Worm (Caenorhabditis elegans) whole organism, young adult: ENCODE results near the gene T28B11.1.

Experiments used
- B0035.1 ChIP-seq: sonication (generic microtip); optimal IDR thresholded peaks from 2 replicates; lab custom pipeline; 2016; ENCODE audit warnings: missing genetic modification characterization, mild to moderate bottlenecking, missing compliant biosample characterization, missing genotype, missing genetic modification reagents
- B0261.1 ChIP-seq: sonication (generic microtip); optimal IDR thresholded peaks from 2 replicates; lab custom pipeline; 2016; ENCODE audit warnings: mild to moderate bottlenecking, missing genetic modification characterization, moderate library complexity, missing compliant biosample characterization
- B0336.3 ChIP-seq: fragments of 200-800 bp; sonication (Bioruptor generic); IDR thresholded peaks from 2 replicates; pipeline ENCODE4 v1.3.6; 2022; ENCODE audit warnings: missing genetic modification characterization, missing compliant biosample characterization
- C17E4.6 ChIP-seq: fragments of 200-800 bp; sonication (Bioruptor generic); IDR thresholded peaks from 2 replicates; pipeline ENCODE4 v1.3.6; 2022; ENCODE audit warnings: missing genetic modification reagents, missing genetic modification characterization, missing compliant biosample characterization
- F10E7.11 ChIP-seq: sonication (generic microtip); optimal IDR thresholded peaks from 2 replicates; lab custom pipeline; 2017; ENCODE audit warnings: mild to moderate bottlenecking, missing genetic modification characterization, moderate library complexity, missing compliant biosample characterization
- F49E8.2 ChIP-seq: sonication (generic microtip); optimal IDR thresholded peaks from 3 replicates; lab custom pipeline; 2017; ENCODE audit warnings: missing genetic modification characterization, mild to moderate bottlenecking, missing compliant biosample characterization, antibody characterized with exemption, moderate library complexity; ENCODE audit not compliant: insufficient read depth
- F52B5.7 ChIP-seq: sonication (generic microtip); optimal IDR thresholded peaks from 2 replicates; lab custom pipeline; 2016; ENCODE audit warnings: mild to moderate bottlenecking, missing genetic modification characterization, missing compliant biosample characterization
- T26A5.8 ChIP-seq: sonication (generic microtip); optimal IDR thresholded peaks from 2 replicates; lab custom pipeline; 2016; ENCODE audit warnings: missing genetic modification characterization, missing compliant biosample characterization
- Y56A3A.18 ChIP-seq: fragments of 200-800 bp; sonication (Bioruptor generic); IDR thresholded peaks from 2 replicates; pipeline ENCODE4 v1.3.6; 2022; ENCODE audit warnings: missing genetic modification reagents, missing genetic modification characterization, missing compliant biosample characterization
- Y67H2A.10 ChIP-seq: fragments of 200-800 bp; sonication (Bioruptor generic); conservative IDR thresholded peaks from 2 replicates; pipeline ENCODE4 v1.3.6; 2022; ENCODE audit warnings: missing genetic modification reagents, missing genetic modification characterization, missing compliant biosample characterization
- Y79H2A.3 ChIP-seq: fragments of 200-800 bp; sonication (Bioruptor generic); conservative IDR thresholded peaks from 2 replicates; pipeline ENCODE4 v1.3.6; 2022; ENCODE audit warnings: missing genetic modification reagents, missing genetic modification characterization, missing compliant biosample characterization
- Y95B8A.8 ChIP-seq: fragments of 200-800 bp; sonication (Bioruptor generic); IDR thresholded peaks from 2 replicates; pipeline ENCODE4 v1.3.6; 2022; ENCODE audit warnings: missing genetic modification reagents, missing genetic modification characterization, missing compliant biosample characterization
- akir-1 ChIP-seq: fragments of 200-800 bp; sonication (Bioruptor generic); optimal IDR thresholded peaks from 2 replicates; lab custom pipeline; 2018; ENCODE audit warnings: mild to moderate bottlenecking, missing genetic modification characterization, moderate library complexity, missing compliant biosample characterization
- aptf-3 ChIP-seq: fragments of 200-800 bp; sonication (Bioruptor generic); IDR thresholded peaks from 2 replicates; pipeline ENCODE4 v1.3.6; 2022; ENCODE audit warnings: missing genetic modification characterization, missing compliant biosample characterization
- athp-1 ChIP-seq: sonication (generic microtip); optimal IDR thresholded peaks from 2 replicates; lab custom pipeline; 2017; ENCODE audit warnings: mild to moderate bottlenecking, missing genetic modification characterization, missing compliant biosample characterization
- bed-2 ChIP-seq: fragments of 200-800 bp; sonication (Bioruptor generic); IDR thresholded peaks from 2 replicates; pipeline ENCODE4 v1.3.6; 2022; ENCODE audit warnings: missing genetic modification reagents, missing genetic modification characterization, missing compliant biosample characterization
- ccch-3 ChIP-seq: fragments of 200-800 bp; sonication (Bioruptor generic); optimal IDR thresholded peaks from 2 replicates; lab custom pipeline; 2018; ENCODE audit warnings: mild to moderate bottlenecking, missing genetic modification characterization, missing compliant biosample characterization
- ceh-40 ChIP-seq: fragments of 200-800 bp; sonication (Bioruptor generic); IDR thresholded peaks from 2 replicates; pipeline ENCODE4 v1.3.6; 2022; ENCODE audit warnings: missing genetic modification characterization, missing compliant biosample characterization
- ceh-79 ChIP-seq: sonication (generic microtip); optimal IDR thresholded peaks from 2 replicates; lab custom pipeline; 2017; ENCODE audit warnings: mild to moderate bottlenecking, missing genetic modification characterization, missing compliant biosample characterization
- ceh-91 ChIP-seq: fragments of 200-800 bp; sonication (Bioruptor generic); IDR thresholded peaks from 2 replicates; pipeline ENCODE4 v1.3.6; 2022; ENCODE audit warnings: missing genetic modification reagents, missing genetic modification characterization, missing compliant biosample characterization
- chd-7 ChIP-seq: sonication (generic microtip); optimal IDR thresholded peaks from 2 replicates; lab custom pipeline; 2016; ENCODE audit warnings: mild to moderate bottlenecking, missing genetic modification characterization, moderate library complexity, missing compliant biosample characterization
- dox-1 ChIP-seq: fragments of 200-800 bp; sonication (Bioruptor generic); IDR thresholded peaks from 2 replicates; pipeline ENCODE4 v1.3.6; 2022; ENCODE audit warnings: missing genetic modification reagents, missing genetic modification characterization, missing compliant biosample characterization
- dpff-1 ChIP-seq: sonication (generic microtip); optimal IDR thresholded peaks from 2 replicates; lab custom pipeline; 2017; ENCODE audit warnings: mild to moderate bottlenecking, missing genetic modification characterization, missing compliant biosample characterization
- efl-1 ChIP-seq: fragments of 150-350 bp; optimal IDR thresholded peaks from 2 replicates; lab custom pipeline; 2014; ENCODE audit warnings: missing biosample characterization, missing genetic modification reagents, missing genetic modification characterization
- egl-18 ChIP-seq: fragments of 200-800 bp; sonication (Bioruptor generic); IDR thresholded peaks from 2 replicates; pipeline ENCODE4 v1.3.6; 2022; ENCODE audit warnings: missing genetic modification reagents, missing genetic modification characterization, missing compliant biosample characterization
- egl-44 ChIP-seq: fragments of 200-800 bp; sonication (Bioruptor generic); IDR thresholded peaks from 2 replicates; pipeline ENCODE4 v1.3.6; 2022; ENCODE audit warnings: missing genetic modification reagents, missing genetic modification characterization, missing compliant biosample characterization
- egrh-3 ChIP-seq: fragments of 200-800 bp; sonication (Bioruptor generic); IDR thresholded peaks from 2 replicates; pipeline ENCODE4 v1.3.6; 2022; ENCODE audit warnings: missing genetic modification reagents, missing genetic modification characterization, missing compliant biosample characterization
- ekl-4 ChIP-seq: fragments of 200-800 bp; sonication (Bioruptor generic); IDR thresholded peaks from 2 replicates; pipeline ENCODE4 v1.3.6; 2022; ENCODE audit warnings: missing genetic modification reagents, missing genetic modification characterization, missing compliant biosample characterization
- him-1 ChIP-seq: sonication (generic microtip); optimal IDR thresholded peaks from 2 replicates; lab custom pipeline; 2016; ENCODE audit warnings: missing genotype, missing genetic modification reagents, missing genetic modification characterization, missing compliant biosample characterization
- hmg-1.2 ChIP-seq: fragments of 200-800 bp; sonication (Bioruptor generic); IDR thresholded peaks from 2 replicates; pipeline ENCODE4 v1.3.6; 2022; ENCODE audit warnings: missing genetic modification reagents, missing genetic modification characterization, missing compliant biosample characterization
- hrde-1 ChIP-seq: sonication (generic microtip); optimal IDR thresholded peaks from 2 replicates; lab custom pipeline; 2016; ENCODE audit warnings: missing genetic modification characterization, mild to moderate bottlenecking, missing compliant biosample characterization, moderate library complexity, missing genotype, missing genetic modification reagents, borderline replicate concordance
- hsf-1 ChIP-seq: fragments of 200-800 bp; sonication (Bioruptor generic); IDR thresholded peaks from 2 replicates; pipeline ENCODE4 v1.3.6; 2022; ENCODE audit warnings: missing genetic modification reagents, missing genetic modification characterization, missing compliant biosample characterization
- lag-1 ChIP-seq: fragments of 200-800 bp; sonication (Bioruptor generic); IDR thresholded peaks from 2 replicates; pipeline ENCODE4 v1.3.6; 2022; ENCODE audit warnings: missing genetic modification reagents, missing genetic modification characterization, missing compliant biosample characterization
- let-607 ChIP-seq, 2 experiments: fragments of 200-800 bp in 1 of 2; sonication (Bioruptor generic) in 1 of 2; sonication (generic microtip) in 1 of 2; optimal IDR thresholded peaks; 2 replicates each; lab custom pipeline; 2016 to 2018; ENCODE audit warnings: mild to moderate bottlenecking in 2 of 2, missing compliant biosample characterization in 2 of 2, missing genetic modification characterization in 2 of 2, moderate library complexity in 2 of 2, missing genotype in 1 of 2
- lin-54 ChIP-seq: fragments of 200-800 bp; sonication (Bioruptor generic); optimal IDR thresholded peaks from 2 replicates; lab custom pipeline; 2018; ENCODE audit warnings: mild to moderate bottlenecking, missing genetic modification characterization, missing compliant biosample characterization
- lsl-1 ChIP-seq: fragments of 200-800 bp; sonication (Bioruptor generic); optimal IDR thresholded peaks from 2 replicates; lab custom pipeline; 2018; ENCODE audit warnings: mild to moderate bottlenecking, missing genetic modification characterization, moderate library complexity, missing compliant biosample characterization
- lsy-27 ChIP-seq: sonication (generic microtip); optimal IDR thresholded peaks from 2 replicates; lab custom pipeline; 2017; ENCODE audit warnings: missing genetic modification characterization, mild to moderate bottlenecking, missing compliant biosample characterization, antibody characterized with exemption, missing genotype, borderline replicate concordance; ENCODE audit not compliant: insufficient read depth
- madf-3 ChIP-seq: fragments of 200-800 bp; sonication (Bioruptor generic); IDR thresholded peaks from 2 replicates; pipeline ENCODE4 v1.3.6; 2022; ENCODE audit warnings: missing genetic modification reagents, missing genetic modification characterization, missing compliant biosample characterization
- madf-6 ChIP-seq: fragments of 200-800 bp; sonication (Bioruptor generic); IDR thresholded peaks from 2 replicates; pipeline ENCODE4 v1.3.6; 2022; ENCODE audit warnings: missing genetic modification reagents, missing genetic modification characterization, missing compliant biosample characterization
- mes-4 ChIP-seq: sonication (generic microtip); optimal IDR thresholded peaks from 2 replicates; lab custom pipeline; 2016; ENCODE audit warnings: missing genotype, missing genetic modification characterization, missing compliant biosample characterization
- nhr-120 ChIP-seq: fragments of 200-800 bp; sonication (Bioruptor generic); IDR thresholded peaks from 2 replicates; pipeline ENCODE4 v1.3.6; 2022; ENCODE audit warnings: missing genetic modification characterization, missing compliant biosample characterization
- sptf-2 ChIP-seq: fragments of 200-800 bp; sonication (Bioruptor generic); optimal IDR thresholded peaks from 2 replicates; lab custom pipeline; 2018; ENCODE audit warnings: mild to moderate bottlenecking, missing genetic modification characterization, missing compliant biosample characterization
- tbp1 ChIP-seq: fragments of 200-800 bp; sonication (Bioruptor generic); optimal IDR thresholded peaks from 2 replicates; lab custom pipeline; 2018; ENCODE audit warnings: mild to moderate bottlenecking, missing genetic modification characterization, missing compliant biosample characterization
- tlf-1 ChIP-seq: fragments of 200-800 bp; sonication (Bioruptor generic); optimal IDR thresholded peaks from 2 replicates; lab custom pipeline; 2018; ENCODE audit warnings: mild to moderate bottlenecking, missing genetic modification characterization, missing compliant biosample characterization
- unc-130 ChIP-seq: sonication (generic microtip); optimal IDR thresholded peaks from 2 replicates; lab custom pipeline; 2016; ENCODE audit warnings: missing genetic modification reagents, missing genetic modification characterization, missing compliant biosample characterization
- xnd-1 ChIP-seq: sonication (generic microtip); optimal IDR thresholded peaks from 2 replicates; lab custom pipeline; 2016; ENCODE audit warnings: missing genotype, missing genetic modification reagents, missing genetic modification characterization, missing compliant biosample characterization
- ztf-22 ChIP-seq: fragments of 200-800 bp; sonication (Bioruptor generic); optimal IDR thresholded peaks from 2 replicates; lab custom pipeline; 2018; ENCODE audit warnings: mild to moderate bottlenecking, missing genetic modification characterization, moderate library complexity, missing compliant biosample characterization
- ztf-28 ChIP-seq: fragments of 200-800 bp; sonication (Bioruptor generic); IDR thresholded peaks from 2 replicates; pipeline ENCODE4 v1.3.6; 2022; ENCODE audit warnings: missing genetic modification reagents, missing genetic modification characterization, missing compliant biosample characterization
- ztf-6 ChIP-seq: fragments of 200-800 bp; sonication (Bioruptor generic); IDR thresholded peaks from 2 replicates; pipeline ENCODE4 v1.3.6; 2022; ENCODE audit warnings: missing genetic modification reagents, missing genetic modification characterization, missing compliant biosample characterization

Gene T28B11.1

DNA sequence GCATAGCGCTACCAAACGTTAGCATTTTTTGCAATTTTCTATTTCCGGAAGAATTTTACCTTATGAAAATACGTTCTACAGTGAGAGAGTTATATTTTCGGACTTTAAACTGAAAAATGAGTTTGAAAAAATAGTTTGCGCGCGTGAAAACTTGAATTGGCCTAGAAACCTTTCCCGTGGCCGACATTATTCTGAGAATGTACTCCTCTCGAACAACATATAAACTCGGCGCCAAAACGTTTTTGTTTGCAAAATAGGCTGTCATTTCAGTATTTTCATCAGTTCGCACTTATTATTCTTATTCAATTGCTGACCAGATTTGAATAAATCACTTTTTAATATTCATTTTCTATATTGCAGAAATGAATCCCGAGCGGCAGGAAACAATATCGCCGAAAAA is 4.5 kb upstream of the T28B11.1 start, which contains the start of the genes mre-11 and wdr-5.3 (continued):
- no peak for TF ChIP-seq T26A5.8 (tag; lab: Kevin White, UChicago)
- TF ChIP-seq him-1 (tag; lab: Kevin White, UChicago) = peak; percentile 8
- no peak for TF ChIP-seq egl-18 (GFP tag; lab: Robert Waterston, UW)
- TF ChIP-seq ztf-6 (GFP tag; lab: Robert Waterston, UW) = peak; percentile 51; the same call in 1 of the 2 replicates
- TF ChIP-seq lin-54 (GFP tag; lab: Kevin White, UChicago) = peak; percentile 80
- no peak for TF ChIP-seq ceh-79 (tag; lab: Kevin White, UChicago)
- TF ChIP-seq B0261.1 (tag; lab: Kevin White, UChicago) = no peak
- TF ChIP-seq B0035.1 (tag; lab: Kevin White, UChicago) = no peak
- no peak for TF ChIP-seq ccch-3 (GFP tag; lab: Kevin White, UChicago)
- peak; percentile 85 for TF ChIP-seq efl-1 (GFP tag; lab: Kevin White, UChicago)
- no peak for TF ChIP-seq Y67H2A.10 (GFP tag; lab: Robert Waterston, UW)
- TF ChIP-seq mes-4 = no peak
- TF ChIP-seq ztf-22 (GFP tag; lab: Kevin White, UChicago) = no peak
- TF ChIP-seq Y56A3A.18 = no peak
- no peak for TF ChIP-seq chd-7 (tag; lab: Kevin White, UChicago)
- TF ChIP-seq lsl-1 (GFP tag; lab: Kevin White, UChicago) = peak; percentile 60
- TF ChIP-seq ceh-91 = peak; percentile 29; the same call in 1 of the 2 replicates
- TF ChIP-seq ekl-4 (GFP tag; lab: Robert Waterston, UW) = peak; percentile 46; the same call in 1 of the 2 replicates
- 0 out of 2 replicates have a peak, but pooled peaks have one; percentile 26 for TF ChIP-seq Y95B8A.8 (GFP tag; lab: Robert Waterston, UW)
- TF ChIP-seq ztf-28 = 0 out of 2 replicates have a peak, but pooled peaks have one; percentile 10
- TF ChIP-seq tlf-1 (GFP tag; lab: Kevin White, UChicago) = peak; percentile 14
- TF ChIP-seq B0336.3 (GFP tag; lab: Robert Waterston, UW) = peak; percentile 45; the same call in 1 of the 2 replicates
- TF ChIP-seq akir-1 (GFP tag; lab: Kevin White, UChicago) = no peak
- TF ChIP-seq tbp1 (GFP tag; lab: Kevin White, UChicago) = no peak
- TF ChIP-seq athp-1 = no peak
- TF ChIP-seq hmg-1.2 = peak; percentile 21; the same call in 1 of the 2 replicates
- TF ChIP-seq Y79H2A.3 (GFP tag; lab: Robert Waterston, UW) = no peak
- TF ChIP-seq F10E7.11 = no peak
- peak; percentile 9 for TF ChIP-seq xnd-1
- peak; percentile 69; the same call in 1 of the 2 replicates for TF ChIP-seq dox-1
- peak; percentile 79 for TF ChIP-seq madf-6 (GFP tag; lab: Robert Waterston, UW)
- TF ChIP-seq hrde-1 (tag; lab: Kevin White, UChicago) = no peak
- TF ChIP-seq unc-130 (GFP tag; lab: Kevin White, UChicago) = peak; percentile 81
- no peak for TF ChIP-seq nhr-120 (GFP tag; lab: Robert Waterston, UW)
- TF ChIP-seq C17E4.6 (GFP tag; lab: Robert Waterston, UW) = no peak
- no peak for TF ChIP-seq egrh-3 (GFP tag; lab: Robert Waterston, UW)
- TF ChIP-seq sptf-2 (GFP tag; lab: Kevin White, UChicago) = no peak
- TF ChIP-seq let-607 (tag; optimal IDR thresholded peaks at IDR 0.05; lab: Kevin White, UChicago) = no peak
- no peak for TF ChIP-seq aptf-3 (GFP tag; lab: Robert Waterston, UW)
- TF ChIP-seq lsy-27 (tag; lab: Kevin White, UChicago) = no peak
- TF ChIP-seq hsf-1 (GFP tag; lab: Robert Waterston, UW) = 0 out of 2 replicates have a peak, but pooled peaks have one; percentile 51
- TF ChIP-seq egl-44 (GFP tag; lab: Robert Waterston, UW) = no peak
- TF ChIP-seq madf-3 (GFP tag; lab: Robert Waterston, UW) = no peak
- no peak for TF ChIP-seq bed-2 (GFP tag; lab: Robert Waterston, UW)
- peak; percentile 17 for TF ChIP-seq F49E8.2 (tag; lab: Kevin White, UChicago)
- no peak for TF ChIP-seq lag-1 (GFP tag; lab: Robert Waterston, UW)
- TF ChIP-seq ceh-40 = no peak
- no peak for TF ChIP-seq dpff-1 (tag; lab: Kevin White, UChicago)
- TF ChIP-seq F52B5.7 (tag; lab: Kevin White, UChicago) = no peak
